Worm (Caenorhabditis elegans) whole organism, young adult: Measurements from ENCODE around the gene C33D9.3.
A peak's percentile ranks its signal among the peaks of the same experiment; 100 is the strongest.

ENCODE experiments used
- B0261.1 ChIP-seq: sonication (generic microtip); optimal IDR thresholded peaks from 2 replicates; lab custom pipeline; 2016; ENCODE audit warnings: mild to moderate bottlenecking, missing genetic modification characterization, moderate library complexity, missing compliant biosample characterization
- F39B2.1 ChIP-seq: fragments of 200-800 bp; sonication (Bioruptor generic); IDR thresholded peaks from 2 replicates; pipeline ENCODE4 v1.3.6; 2022; ENCODE audit warnings: missing genetic modification reagents, missing genetic modification characterization, missing compliant biosample characterization
- Y56A3A.18 ChIP-seq: fragments of 200-800 bp; sonication (Bioruptor generic); IDR thresholded peaks from 2 replicates; pipeline ENCODE4 v1.3.6; 2022; ENCODE audit warnings: missing genetic modification reagents, missing genetic modification characterization, missing compliant biosample characterization
- Y67H2A.10 ChIP-seq: fragments of 200-800 bp; sonication (Bioruptor generic); conservative IDR thresholded peaks from 2 replicates; pipeline ENCODE4 v1.3.6; 2022; ENCODE audit warnings: missing genetic modification reagents, missing genetic modification characterization, missing compliant biosample characterization
- ZK185.1 ChIP-seq: sonication (generic microtip); optimal IDR thresholded peaks from 2 replicates; lab custom pipeline; 2016; ENCODE audit warnings: mild to moderate bottlenecking, missing genetic modification characterization, missing compliant biosample characterization; ENCODE audit not compliant: poor library complexity, severe bottlenecking
- akir-1 ChIP-seq: fragments of 200-800 bp; sonication (Bioruptor generic); optimal IDR thresholded peaks from 2 replicates; lab custom pipeline; 2018; ENCODE audit warnings: mild to moderate bottlenecking, missing genetic modification characterization, moderate library complexity, missing compliant biosample characterization
- ama-1 ChIP-seq, 3 experiments: fragments of 150-350 bp in 1 of 3; sonication (generic microtip) in 2 of 3; optimal IDR thresholded peaks; 2 replicates each; lab custom pipeline; 2014 to 2018; ENCODE audit warnings: missing biosample characterization in 2 of 3, missing genetic modification characterization in 2 of 3, missing genetic modification reagents in 2 of 3
- aptf-2 ChIP-seq: fragments of 200-800 bp; sonication (Bioruptor generic); conservative IDR thresholded peaks from 2 replicates; pipeline ENCODE4 v1.3.6; 2022; ENCODE audit warnings: missing genetic modification reagents, missing genetic modification characterization, missing compliant biosample characterization
- attf-5 ChIP-seq: fragments of 200-800 bp; sonication (Bioruptor generic); optimal IDR thresholded peaks from 2 replicates; lab custom pipeline; 2018; ENCODE audit warnings: mild to moderate bottlenecking, missing genetic modification characterization, missing compliant biosample characterization
- bed-1 ChIP-seq: fragments of 200-800 bp; sonication (Bioruptor generic); IDR thresholded peaks from 2 replicates; pipeline ENCODE4 v1.3.6; 2022; ENCODE audit warnings: missing genetic modification reagents, missing genetic modification characterization, missing compliant biosample characterization
- ceh-27 ChIP-seq: fragments of 200-800 bp; sonication (Bioruptor generic); optimal IDR thresholded peaks from 2 replicates; lab custom pipeline; 2018; ENCODE audit warnings: mild to moderate bottlenecking, missing genetic modification characterization, moderate library complexity, missing compliant biosample characterization
- ceh-91 ChIP-seq: fragments of 200-800 bp; sonication (Bioruptor generic); IDR thresholded peaks from 2 replicates; pipeline ENCODE4 v1.3.6; 2022; ENCODE audit warnings: missing genetic modification reagents, missing genetic modification characterization, missing compliant biosample characterization
- egl-44 ChIP-seq: fragments of 200-800 bp; sonication (Bioruptor generic); IDR thresholded peaks from 2 replicates; pipeline ENCODE4 v1.3.6; 2022; ENCODE audit warnings: missing genetic modification reagents, missing genetic modification characterization, missing compliant biosample characterization
- ekl-4 ChIP-seq: fragments of 200-800 bp; sonication (Bioruptor generic); IDR thresholded peaks from 2 replicates; pipeline ENCODE4 v1.3.6; 2022; ENCODE audit warnings: missing genetic modification reagents, missing genetic modification characterization, missing compliant biosample characterization
- hlh-12 ChIP-seq: sonication (generic microtip); optimal IDR thresholded peaks from 2 replicates; lab custom pipeline; 2016; ENCODE audit warnings: missing genetic modification characterization, missing compliant biosample characterization
- hlh-26 ChIP-seq: fragments of 200-800 bp; sonication (Bioruptor generic); conservative IDR thresholded peaks from 2 replicates; pipeline ENCODE4 v1.3.6; 2022; ENCODE audit warnings: missing genetic modification reagents, missing genetic modification characterization, missing compliant biosample characterization
- hmg-1.2 ChIP-seq: fragments of 200-800 bp; sonication (Bioruptor generic); IDR thresholded peaks from 2 replicates; pipeline ENCODE4 v1.3.6; 2022; ENCODE audit warnings: missing genetic modification reagents, missing genetic modification characterization, missing compliant biosample characterization
- let-607 ChIP-seq, 2 experiments: fragments of 200-800 bp in 1 of 2; sonication (Bioruptor generic) in 1 of 2; sonication (generic microtip) in 1 of 2; optimal IDR thresholded peaks; 2 replicates each; lab custom pipeline; 2016 to 2018; ENCODE audit warnings: mild to moderate bottlenecking in 2 of 2, missing compliant biosample characterization in 2 of 2, missing genetic modification characterization in 2 of 2, moderate library complexity in 2 of 2, missing genotype in 1 of 2
- lsy-27 ChIP-seq: sonication (generic microtip); optimal IDR thresholded peaks from 2 replicates; lab custom pipeline; 2017; ENCODE audit warnings: missing genetic modification characterization, mild to moderate bottlenecking, missing compliant biosample characterization, antibody characterized with exemption, missing genotype, borderline replicate concordance; ENCODE audit not compliant: insufficient read depth
- madf-10 ChIP-seq: sonication (generic microtip); optimal IDR thresholded peaks from 2 replicates; lab custom pipeline; 2016; ENCODE audit warnings: mild to moderate bottlenecking, missing genetic modification characterization, missing compliant biosample characterization
- madf-3 ChIP-seq: fragments of 200-800 bp; sonication (Bioruptor generic); IDR thresholded peaks from 2 replicates; pipeline ENCODE4 v1.3.6; 2022; ENCODE audit warnings: missing genetic modification reagents, missing genetic modification characterization, missing compliant biosample characterization
- madf-6 ChIP-seq: fragments of 200-800 bp; sonication (Bioruptor generic); IDR thresholded peaks from 2 replicates; pipeline ENCODE4 v1.3.6; 2022; ENCODE audit warnings: missing genetic modification reagents, missing genetic modification characterization, missing compliant biosample characterization
- madf-8 ChIP-seq: fragments of 200-800 bp; sonication (Bioruptor generic); conservative IDR thresholded peaks from 2 replicates; pipeline ENCODE4 v1.3.6; 2022; ENCODE audit warnings: missing genetic modification reagents, missing genetic modification characterization, missing compliant biosample characterization
- nhr-120 ChIP-seq: fragments of 200-800 bp; sonication (Bioruptor generic); IDR thresholded peaks from 2 replicates; pipeline ENCODE4 v1.3.6; 2022; ENCODE audit warnings: missing genetic modification characterization, missing compliant biosample characterization
- nhr-179 ChIP-seq: sonication (generic microtip); optimal IDR thresholded peaks from 2 replicates; lab custom pipeline; 2016; ENCODE audit warnings: mild to moderate bottlenecking, missing genetic modification characterization, missing compliant biosample characterization
- nhr-80 ChIP-seq: sonication (generic microtip); optimal IDR thresholded peaks from 2 replicates; lab custom pipeline; 2016; ENCODE audit warnings: missing genetic modification characterization, missing compliant biosample characterization
- rcor-1 ChIP-seq: fragments of 200-800 bp; sonication (Bioruptor generic); IDR thresholded peaks from 2 replicates; pipeline ENCODE4 v1.3.6; 2022; ENCODE audit warnings: missing genetic modification reagents, missing genetic modification characterization, missing compliant biosample characterization
- rpc-1 ChIP-seq, 2 experiments: fragments of 150-350 bp in 1 of 2; sonication (generic microtip) in 1 of 2; optimal IDR thresholded peaks; 2 replicates each; lab custom pipeline; 2014 to 2018; ENCODE audit warnings: missing biosample characterization in 1 of 2, missing genetic modification characterization in 1 of 2, missing genetic modification reagents in 1 of 2, missing genotype in 1 of 2
- snpc-1.3 ChIP-seq: sonication (generic microtip); optimal IDR thresholded peaks from 2 replicates; lab custom pipeline; 2017; ENCODE audit warnings: missing genetic modification characterization, mild to moderate bottlenecking, missing compliant biosample characterization, antibody characterized with exemption, moderate library complexity, missing genotype, missing genetic modification reagents; ENCODE audit not compliant: insufficient read depth
- snpc-4 ChIP-seq, 5 experiments: fragments of 150-350 bp in 1 of 5; sonication (generic microtip) in 4 of 5; optimal IDR thresholded peaks; 2 replicates each; lab custom pipeline; 2014 to 2018; ENCODE audit warnings: missing genetic modification characterization in 5 of 5, missing biosample characterization in 3 of 5, antibody characterized with exemption in 2 of 5, mild to moderate bottlenecking in 2 of 5, missing compliant biosample characterization in 2 of 5, missing genotype in 2 of 5, moderate library complexity in 2 of 5, missing genetic modification reagents in 1 of 5
- tbx-9 ChIP-seq: sonication (generic microtip); optimal IDR thresholded peaks from 2 replicates; lab custom pipeline; 2016; ENCODE audit warnings: borderline replicate concordance, missing genetic modification characterization, inconsistent platforms, missing compliant biosample characterization
- unc-130 ChIP-seq: sonication (generic microtip); optimal IDR thresholded peaks from 2 replicates; lab custom pipeline; 2016; ENCODE audit warnings: missing genetic modification reagents, missing genetic modification characterization, missing compliant biosample characterization
- zfh-2 ChIP-seq: fragments of 200-800 bp; sonication (Bioruptor generic); conservative IDR thresholded peaks from 2 replicates; pipeline ENCODE4 v1.3.6; 2022; ENCODE audit warnings: missing genetic modification reagents, missing genetic modification characterization, missing compliant biosample characterization
- ztf-18 ChIP-seq: sonication (generic microtip); optimal IDR thresholded peaks from 2 replicates; lab custom pipeline; 2016; ENCODE audit warnings: missing genotype, mild to moderate bottlenecking, missing genetic modification characterization, missing compliant biosample characterization
- ztf-25 ChIP-seq: fragments of 200-800 bp; sonication (Bioruptor generic); IDR thresholded peaks from 2 replicates; pipeline ENCODE4 v1.3.6; 2022; ENCODE audit warnings: missing genetic modification reagents, missing genetic modification characterization, missing compliant biosample characterization

C33D9.3 gene

DNA sequence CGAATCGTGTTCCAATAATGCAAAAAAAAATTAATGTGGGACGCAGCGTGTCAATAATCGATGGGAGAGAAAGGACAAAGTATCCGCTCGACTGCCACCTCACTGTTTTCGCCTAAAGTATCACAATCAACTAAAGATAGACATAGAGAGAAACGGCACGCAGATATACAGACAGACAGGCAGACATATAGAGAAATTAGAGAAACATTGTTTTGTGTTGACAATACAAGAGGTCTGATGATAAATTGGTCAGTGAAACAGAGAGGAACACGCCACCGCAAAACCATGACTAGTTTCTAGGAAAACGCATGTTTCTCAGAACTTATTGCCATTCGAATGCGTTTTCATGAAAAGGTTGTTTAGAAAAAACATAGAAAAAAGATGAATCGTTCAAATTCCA lies 37.9 kb upstream of the C33D9.3 start, which contains the start of gene T28C6.8 (continued):
- TF ChIP-seq hmg-1.2 = peak; percentile 43; the same call in 1 of the 2 replicates
- no peak for TF ChIP-seq bed-1 (GFP tag; lab: Robert Waterston, UW)
- TF ChIP-seq hlh-26 (GFP tag; lab: Robert Waterston, UW) = no peak
- no peak for TF ChIP-seq ceh-91
- peak; percentile 71 for TF ChIP-seq attf-5
- no peak for TF ChIP-seq rpc-1 (optimal IDR thresholded peaks at IDR 0.05; lab: Kevin White, UChicago)
- no peak for TF ChIP-seq rpc-1 (tag; optimal IDR thresholded peaks at IDR 0.05; lab: Kevin White, UChicago)
- TF ChIP-seq madf-10 (tag; lab: Kevin White, UChicago) = no peak
- TF ChIP-seq ceh-27 (GFP tag; lab: Kevin White, UChicago) = no peak
- TF ChIP-seq tbx-9 (tag; lab: Kevin White, UChicago) = no peak
- TF ChIP-seq nhr-120 (GFP tag; lab: Robert Waterston, UW) = no peak
- no peak for TF ChIP-seq akir-1 (GFP tag; lab: Kevin White, UChicago)
- TF ChIP-seq Y67H2A.10 (GFP tag; lab: Robert Waterston, UW) = no peak
- TF ChIP-seq, all 124 proteins: peak for 9

DNA sequence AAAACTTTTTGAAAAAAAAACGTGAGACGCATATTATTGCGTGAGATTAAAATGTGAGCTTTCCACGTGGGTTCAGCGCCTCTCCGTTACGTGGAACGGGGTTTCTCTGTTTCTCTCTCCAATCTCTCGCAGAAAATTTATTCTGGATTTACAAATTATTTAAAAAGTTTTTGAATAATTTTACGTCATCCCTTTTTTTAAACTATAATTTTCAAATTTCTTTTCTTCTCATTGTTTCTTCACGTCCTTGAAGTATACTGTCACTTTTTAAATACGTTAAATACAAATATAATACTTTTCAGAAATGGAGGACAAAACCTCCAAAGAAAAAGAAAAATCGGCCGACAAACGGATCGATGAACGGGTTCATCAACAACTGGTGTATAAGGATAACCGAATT lies 34.8 kb upstream of the C33D9.3 start, which contains the start of gene T28C6.7:
Gene T28C6.7, plus strand, starts transcription at position 301 of the 400 bp plus-strand sequence.
- TF ChIP-seq madf-6 (no peak), snpc-4 (GFP tag; optimal IDR thresholded peaks at IDR 0.05; lab: Kevin White, UChicago) (no peak), snpc-4 (tag; optimal IDR thresholded peaks at IDR 0.05; lab: Kevin White, UChicago) (no peak), lsy-27 (tag; lab: Kevin White, UChicago) (no peak), ceh-91 (no peak), F39B2.1 (GFP tag; lab: Robert Waterston, UW) (no peak), Y67H2A.10 (GFP tag; lab: Robert Waterston, UW) (no peak), Y56A3A.18 (GFP tag; lab: Robert Waterston, UW) (no peak), snpc-1.3 (tag; lab: Kevin White, UChicago) (no peak), ztf-25 (GFP tag; lab: Robert Waterston, UW) (no peak), madf-8 (no peak), aptf-2 (no peak), hlh-12 (no peak), unc-130 (GFP tag; lab: Kevin White, UChicago) (no peak), egl-44 (GFP tag; lab: Robert Waterston, UW) (no peak), ekl-4 (GFP tag; lab: Robert Waterston, UW) (no peak), ZK185.1 (tag; lab: Kevin White, UChicago) (no peak)
- TF ChIP-seq, all 124 proteins: peak for 0

DNA sequence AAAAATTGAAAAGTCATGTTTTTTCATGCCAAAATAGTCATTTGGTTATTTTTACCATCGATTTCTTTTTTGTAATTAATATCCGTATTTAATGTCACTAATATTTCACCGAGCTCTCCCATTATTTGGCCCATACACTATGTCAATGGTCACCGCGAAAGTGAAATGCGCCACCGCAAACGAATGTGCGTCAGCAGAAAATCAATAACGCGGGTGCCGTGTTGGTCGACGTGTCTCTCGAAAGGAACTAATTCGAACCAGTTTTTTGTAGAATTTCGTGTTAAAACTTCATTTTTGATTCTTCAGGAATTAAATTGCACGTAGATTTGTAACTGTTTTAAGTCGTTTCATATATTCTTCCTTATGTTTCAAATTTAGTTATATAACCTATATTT lies 33.9 kb upstream of the C33D9.3 start:
- TF ChIP-seq ekl-4 (GFP tag; lab: Robert Waterston, UW) (no peak), nhr-80 (tag; lab: Kevin White, UChicago) (peak; percentile 17), ztf-18 (tag; lab: Kevin White, UChicago) (peak; percentile 69), madf-3 (GFP tag; lab: Robert Waterston, UW) (no peak), B0261.1 (tag; lab: Kevin White, UChicago) (no peak), ama-1 (optimal IDR thresholded peaks at IDR 0.05; lab: Kevin White, UChicago) (no peak), ama-1 (GFP tag; optimal IDR thresholded peaks at IDR 0.05; lab: Kevin White, UChicago) (no peak), madf-6 (no peak), nhr-179 (no peak), zfh-2 (GFP tag; lab: Robert Waterston, UW) (no peak), rcor-1 (no peak), let-607 (tag; optimal IDR thresholded peaks at IDR 0.05; lab: Kevin White, UChicago) (peak; percentile 19 to 27)
